Worm (Caenorhabditis elegans): ENCODE data around the gene cyp-13A4.

DNA sequence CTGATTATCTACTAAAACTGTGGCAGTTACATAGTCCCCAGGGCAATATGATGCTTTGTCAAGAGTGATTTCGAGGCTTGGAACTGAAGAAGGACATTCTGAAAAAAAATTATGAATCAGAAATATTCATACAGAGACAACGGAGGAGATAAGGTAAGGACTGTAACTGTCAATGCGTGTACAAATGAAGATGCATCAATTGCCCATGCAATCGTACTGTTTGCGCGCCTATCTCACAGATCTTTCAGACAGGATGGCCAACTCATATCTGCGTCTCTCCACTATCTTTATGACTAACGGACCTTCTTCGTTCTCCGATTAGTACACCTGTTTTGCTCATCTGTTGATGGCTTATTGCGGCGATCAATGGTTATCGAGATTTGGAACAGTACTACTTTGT is 42.8 kb upstream of the cyp-13A4 start, which contains the start of gene ZK938.11:
- TF ChIP-seq him-1 (tag; optimal IDR thresholded peaks at IDR 0.05) (no peak), W03F9.2 (tag; optimal IDR thresholded peaks at IDR 0.05) (no peak), dao-5 (tag; optimal IDR thresholded peaks at IDR 0.05) (no peak)
